Worm (Caenorhabditis elegans) whole organism, L1 larva: ENCODE measurements around the gene lap-2.

Experiments
- F16B12.6 ChIP-seq: fragments of 150-350 bp; optimal IDR thresholded peaks from 2 replicates; lab custom pipeline; 2014; ENCODE audit warnings: missing biosample characterization, missing genetic modification characterization
- aha-1 ChIP-seq: fragments of 150-350 bp; optimal IDR thresholded peaks from 2 replicates; lab custom pipeline; 2014; ENCODE audit warnings: missing biosample characterization, missing genetic modification characterization
- blmp-1 ChIP-seq: fragments of 150-350 bp; optimal IDR thresholded peaks from 2 replicates; lab custom pipeline; 2014; ENCODE audit warnings: missing biosample characterization, missing genetic modification characterization
- ceh-82 ChIP-seq, 3 experiments: fragments of 150-350 bp in 1 of 3; sonication (generic microtip) in 2 of 3; optimal IDR thresholded peaks; 2 replicates each; lab custom pipeline; 2014 to 2017; ENCODE audit warnings: missing biosample characterization in 3 of 3, missing genetic modification characterization in 3 of 3
- ces-1 ChIP-seq: fragments of 150-350 bp; optimal IDR thresholded peaks from 2 replicates; lab custom pipeline; 2014; ENCODE audit warnings: missing biosample characterization, missing genetic modification reagents, missing genetic modification characterization
- dpl-1 ChIP-seq, 3 experiments: fragments of 150-350 bp in 2 of 3; sonication (generic microtip) in 1 of 3; optimal IDR thresholded peaks; 2 replicates each; lab custom pipeline; 2014 to 2017; ENCODE audit warnings: missing biosample characterization in 3 of 3, missing genetic modification characterization in 3 of 3, missing genetic modification reagents in 3 of 3
- efl-1 ChIP-seq, 4 experiments: fragments of 150-350 bp; optimal IDR thresholded peaks in 3 of 4; peaks in 1 of 4; 1 replicate in 1 of 4; 2 replicates in 3 of 4; lab custom pipeline; 2014; ENCODE audit warnings: missing biosample characterization in 2 of 4, missing genetic modification characterization in 2 of 4, missing genetic modification reagents in 2 of 4
- egl-27 ChIP-seq, 2 experiments: fragments of 150-350 bp in 1 of 2; sonication (generic microtip); optimal IDR thresholded peaks; 3 replicates each; lab custom pipeline; 2017 to 2018; ENCODE audit warnings: missing biosample characterization in 2 of 2, missing genetic modification characterization in 2 of 2, missing genetic modification reagents in 2 of 2
- fkh-10 ChIP-seq: sonication (generic microtip); optimal IDR thresholded peaks from 2 replicates; lab custom pipeline; 2017; ENCODE audit warnings: missing biosample characterization, missing genetic modification reagents, missing genetic modification characterization
- grh-1 ChIP-seq: fragments of 200-800 bp; sonication (Bioruptor generic); IDR thresholded peaks from 2 replicates; pipeline ENCODE4 v1.3.6; 2022; ENCODE audit warnings: missing genetic modification reagents, missing genetic modification characterization, missing compliant biosample characterization
- hlh-4 ChIP-seq: sonication (generic microtip); optimal IDR thresholded peaks from 2 replicates; lab custom pipeline; 2016; ENCODE audit warnings: mild to moderate bottlenecking, missing genetic modification characterization, missing compliant biosample characterization
- lin-14 ChIP-seq: fragments of 200-800 bp; sonication (Bioruptor generic); optimal IDR thresholded peaks from 2 replicates; lab custom pipeline; 2018; ENCODE audit warnings: mild to moderate bottlenecking, missing genetic modification characterization, moderate library complexity, missing compliant biosample characterization
- lin-35 ChIP-seq, 2 experiments: fragments of 150-350 bp; optimal IDR thresholded peaks; 2 replicates each; lab custom pipeline; 2014; ENCODE audit warnings: missing biosample characterization in 2 of 2, missing genetic modification characterization in 2 of 2, missing genetic modification reagents in 2 of 2
- lir-3 ChIP-seq: sonication (generic microtip); optimal IDR thresholded peaks from 2 replicates; lab custom pipeline; 2016; ENCODE audit warnings: mild to moderate bottlenecking, missing genetic modification characterization, moderate library complexity, missing compliant biosample characterization; ENCODE audit not compliant: poor library complexity
- lsy-2 ChIP-seq, 2 experiments: fragments of 150-350 bp; optimal IDR thresholded peaks; 2 replicates each; lab custom pipeline; 2014; ENCODE audit warnings: missing biosample characterization in 2 of 2, missing genetic modification characterization in 2 of 2
- mdl-1 ChIP-seq, 2 experiments: fragments of 150-350 bp; optimal IDR thresholded peaks; 2 replicates each; lab custom pipeline; 2014 to 2017; ENCODE audit warnings: missing biosample characterization in 2 of 2, missing genetic modification characterization in 2 of 2, inconsistent platforms in 1 of 2
- mef-2 ChIP-seq: fragments of 150-350 bp; optimal IDR thresholded peaks from 2 replicates; lab custom pipeline; 2014; ENCODE audit warnings: missing biosample characterization, missing genetic modification characterization
- mep-1 ChIP-seq: fragments of 150-350 bp; optimal IDR thresholded peaks from 2 replicates; lab custom pipeline; 2014; ENCODE audit warnings: missing biosample characterization, missing genetic modification characterization
- nhr-11 ChIP-seq: fragments of 150-350 bp; optimal IDR thresholded peaks from 2 replicates; lab custom pipeline; 2014; ENCODE audit warnings: missing biosample characterization, missing genetic modification characterization
- nhr-19 ChIP-seq: fragments of 200-800 bp; sonication (Bioruptor generic); conservative IDR thresholded peaks from 2 replicates; pipeline ENCODE4 v1.3.6; 2022; ENCODE audit warnings: missing genetic modification characterization, missing compliant biosample characterization
- nhr-237 ChIP-seq: fragments of 150-350 bp; optimal IDR thresholded peaks from 2 replicates; lab custom pipeline; 2014; ENCODE audit warnings: missing biosample characterization, missing genetic modification characterization
- nhr-28 ChIP-seq: fragments of 150-350 bp; optimal IDR thresholded peaks from 2 replicates; lab custom pipeline; 2014; ENCODE audit warnings: missing biosample characterization, missing genetic modification characterization
- nhr-47 ChIP-seq: sonication (generic microtip); optimal IDR thresholded peaks from 2 replicates; lab custom pipeline; 2016; ENCODE audit warnings: mild to moderate bottlenecking, missing genetic modification characterization, moderate library complexity, missing compliant biosample characterization
- nhr-71 ChIP-seq: sonication (generic microtip); optimal IDR thresholded peaks from 2 replicates; lab custom pipeline; 2016; ENCODE audit warnings: mild to moderate bottlenecking, missing genetic modification characterization, moderate library complexity, missing compliant biosample characterization
- nhr-77 ChIP-seq: fragments of 150-350 bp; optimal IDR thresholded peaks from 2 replicates; lab custom pipeline; 2014; ENCODE audit warnings: missing biosample characterization, missing genetic modification characterization
- nhr-85 ChIP-seq: sonication (generic microtip); peaks from one replicate; lab custom pipeline; 2016; ENCODE audit warnings: missing genetic modification characterization, inconsistent platforms, missing compliant biosample characterization
- pax-3 ChIP-seq: fragments of 200-800 bp; sonication (Bioruptor generic); optimal IDR thresholded peaks from 2 replicates; lab custom pipeline; 2018; ENCODE audit warnings: mild to moderate bottlenecking, missing genetic modification characterization, moderate library complexity, missing compliant biosample characterization
- rnt-1 ChIP-seq: sonication (generic microtip); optimal IDR thresholded peaks from 2 replicates; lab custom pipeline; 2016; ENCODE audit warnings: mild to moderate bottlenecking, missing genetic modification characterization, moderate library complexity, missing compliant biosample characterization
- skn-1 ChIP-seq: fragments of 150-350 bp; optimal IDR thresholded peaks from 2 replicates; lab custom pipeline; 2014; ENCODE audit warnings: missing biosample characterization, missing genetic modification characterization
- snu-23 ChIP-seq: sonication (generic microtip); optimal IDR thresholded peaks from 2 replicates; lab custom pipeline; 2016; ENCODE audit warnings: missing genetic modification characterization, missing compliant biosample characterization
- swsn-7 ChIP-seq: sonication (generic microtip); optimal IDR thresholded peaks from 2 replicates; lab custom pipeline; 2016; ENCODE audit warnings: missing genetic modification characterization, missing compliant biosample characterization
- unc-130 ChIP-seq: fragments of 150-350 bp; optimal IDR thresholded peaks from 2 replicates; lab custom pipeline; 2017; ENCODE audit warnings: missing biosample characterization, missing genetic modification characterization, inconsistent platforms
- vab-15 ChIP-seq: sonication (generic microtip); optimal IDR thresholded peaks from 2 replicates; lab custom pipeline; 2017; ENCODE audit warnings: missing genotype, mild to moderate bottlenecking, missing genetic modification characterization, missing compliant biosample characterization
- xbp-1 ChIP-seq: sonication (generic microtip); optimal IDR thresholded peaks from 2 replicates; lab custom pipeline; 2016; ENCODE audit warnings: missing genetic modification characterization, missing compliant biosample characterization
- zip-4 ChIP-seq: fragments of 200-800 bp; sonication (Bioruptor generic); optimal IDR thresholded peaks from 2 replicates; lab custom pipeline; 2018; ENCODE audit warnings: mild to moderate bottlenecking, missing genetic modification characterization, moderate library complexity, missing compliant biosample characterization
- ztf-11 ChIP-seq, 2 experiments: sonication (generic microtip); optimal IDR thresholded peaks; 2 replicates each; lab custom pipeline; 2016 to 2017; ENCODE audit warnings: missing genetic modification characterization in 2 of 2, missing biosample characterization in 1 of 2, missing compliant biosample characterization in 1 of 2

The lap-2 gene

DNA sequence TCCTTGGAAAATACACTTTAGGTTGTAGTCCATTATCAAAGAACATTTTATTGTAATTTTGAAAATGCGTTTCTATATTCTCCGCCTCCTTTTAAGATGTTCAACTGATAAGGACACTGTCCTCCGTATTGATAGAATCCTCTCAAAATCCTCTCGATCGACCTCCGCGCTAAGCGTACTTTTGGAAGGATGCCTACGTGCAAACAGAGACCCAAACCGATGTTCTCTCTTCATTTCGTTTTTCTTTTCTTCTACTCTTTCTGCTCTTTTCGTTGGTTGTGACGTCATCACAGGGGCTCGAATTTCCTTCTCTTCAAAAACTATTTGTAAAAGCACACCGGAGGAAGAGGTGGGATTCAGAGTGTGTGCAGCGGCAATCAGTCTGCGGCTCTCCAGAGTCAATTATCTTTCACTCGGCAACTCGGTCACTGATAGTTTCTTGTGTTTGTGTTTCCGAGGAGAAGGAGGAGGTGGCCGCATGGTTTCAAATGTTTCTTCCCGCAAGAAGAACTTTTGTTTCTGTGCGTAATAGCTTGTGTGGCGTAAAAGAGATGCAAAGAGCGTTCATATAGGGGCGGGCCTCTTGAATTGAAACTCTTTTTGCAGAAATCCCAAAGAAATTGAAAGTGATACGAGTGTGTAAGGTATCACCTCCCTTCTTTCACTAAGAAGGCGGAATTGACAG, 39.1 kb downstream of the lap-2 start, which contains the start of gene C34B4.2 (continued):
- peak; percentile 68 for TF ChIP-seq mep-1
- peak; percentile 81 to 84 for TF ChIP-seq egl-27 (tag; optimal IDR thresholded peaks at IDR 0.05; lab: Kevin White, UChicago)
- TF ChIP-seq xbp-1 (tag; lab: Kevin White, UChicago), result peak; percentile 37
- no peak for TF ChIP-seq lir-3
- peak; percentile 33 to 34 for TF ChIP-seq lin-35 (GFP tag; optimal IDR thresholded peaks at IDR 0.05; lab: Kevin White, UChicago)
- TF ChIP-seq mdl-1 (tag; optimal IDR thresholded peaks at IDR 0.05; lab: Kevin White, UChicago), result peak in 1 of 2 experiments; percentile 79
- peak; percentile 11 for TF ChIP-seq skn-1 (tag; lab: Kevin White, UChicago)
- TF ChIP-seq nhr-47 (tag; lab: Kevin White, UChicago), result peak; percentile 57
- TF ChIP-seq nhr-28, result no peak
- TF ChIP-seq F16B12.6 (tag; lab: Kevin White, UChicago), result no peak
- peak; percentile 92 for TF ChIP-seq aha-1 (tag; lab: Kevin White, UChicago)
- peak in 2 of 3 experiments; percentile 7 to 45 for TF ChIP-seq dpl-1 (GFP tag; optimal IDR thresholded peaks at IDR 0.05; lab: Kevin White, UChicago)
- TF ChIP-seq nhr-19 (GFP tag; lab: Robert Waterston, UW), result peak; percentile 92
- TF ChIP-seq nhr-77 (tag; lab: Kevin White, UChicago), result peak; percentile 88
- peak; percentile 84 for TF ChIP-seq pax-3 (tag; lab: Kevin White, UChicago)
- peak; percentile 66 for TF ChIP-seq nhr-85 (tag; lab: Kevin White, UChicago)
- TF ChIP-seq nhr-11 (tag; lab: Kevin White, UChicago), result peak; percentile 25
- TF ChIP-seq unc-130 (tag; lab: Kevin White, UChicago), result peak; percentile 39
- no peak for TF ChIP-seq grh-1 (GFP tag; lab: Robert Waterston, UW)
- TF ChIP-seq hlh-4, result no peak
- TF ChIP-seq swsn-7, result peak; percentile 64
- peak; percentile 24 to 68 for TF ChIP-seq lsy-2 (tag; optimal IDR thresholded peaks at IDR 0.05; lab: Kevin White, UChicago)
- TF ChIP-seq snu-23 (GFP tag; lab: Kevin White, UChicago), result peak; percentile 68
- TF ChIP-seq vab-15, result no peak
- TF ChIP-seq mef-2 (tag; lab: Kevin White, UChicago), result peak; percentile 22
- peak; percentile 90 for TF ChIP-seq lin-14 (GFP tag; lab: Kevin White, UChicago)
- peak; percentile 40 for TF ChIP-seq zip-4
- peak; percentile 27 for TF ChIP-seq fkh-10 (GFP tag; lab: Kevin White, UChicago)

DNA sequence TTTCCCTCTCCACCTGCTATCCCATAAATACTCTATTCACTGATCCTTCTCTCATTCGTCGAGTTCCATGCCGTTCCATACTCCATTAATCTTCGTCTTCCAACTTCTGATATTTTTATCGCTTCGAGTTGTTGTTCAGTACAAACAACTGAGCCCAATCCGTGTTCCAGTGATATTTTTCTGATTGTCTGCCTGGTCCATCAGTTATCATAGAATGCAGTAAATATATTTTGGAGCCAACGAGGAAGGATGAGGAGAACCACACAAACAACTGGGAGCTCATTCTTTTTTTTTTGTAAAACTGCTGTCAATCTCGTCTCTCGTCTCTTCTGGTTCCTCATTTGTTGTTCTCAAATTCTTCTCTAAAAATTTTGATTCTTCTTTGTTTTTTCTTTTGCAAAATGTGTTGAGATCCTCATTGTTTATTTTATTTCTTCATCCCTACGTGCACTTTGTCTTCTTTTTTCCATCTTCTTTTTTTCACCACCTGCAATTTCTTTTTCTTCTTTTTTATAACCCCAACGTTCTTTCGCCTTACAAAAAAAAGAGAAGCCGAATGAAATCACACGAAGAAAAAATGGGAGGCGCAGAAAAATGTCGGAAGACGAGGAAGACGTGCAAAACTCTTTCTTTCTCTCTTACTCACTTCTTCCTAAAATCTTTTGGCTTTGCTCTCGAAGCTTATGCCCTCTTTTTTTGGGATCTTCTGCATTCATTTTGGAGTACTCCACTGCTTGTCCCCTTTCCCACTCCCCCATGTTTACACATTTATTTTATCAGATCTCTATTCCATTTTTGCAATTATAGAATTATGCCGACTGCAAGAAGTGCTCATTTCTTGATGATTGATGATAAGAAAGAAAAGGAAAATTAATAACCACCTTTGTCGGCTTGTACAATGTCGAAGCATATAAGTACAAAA, 40.5 kb downstream of the lap-2 start:
- no peak for TF ChIP-seq efl-1 (optimal IDR thresholded peaks at IDR 0.05; lab: Kevin White, UChicago)
- peak in 1 of 2 experiments; percentile 52 for TF ChIP-seq efl-1 (GFP tag; optimal IDR thresholded peaks at IDR 0.05 in 1 of 2; lab: Kevin White, UChicago)
- peak; percentile 12 for TF ChIP-seq nhr-71 (tag; lab: Kevin White, UChicago)
- no peak for TF ChIP-seq ztf-11 (tag; optimal IDR thresholded peaks at IDR 0.05; lab: Kevin White, UChicago)
- TF ChIP-seq ceh-82 (tag; optimal IDR thresholded peaks at IDR 0.05; lab: Kevin White, UChicago), result peak in 1 of 3 experiments; percentile 32
- TF ChIP-seq blmp-1 (tag; lab: Kevin White, UChicago), result no peak
- no peak for TF ChIP-seq hlh-4
- peak; percentile 9 for TF ChIP-seq pax-3 (tag; lab: Kevin White, UChicago)
- TF ChIP-seq ces-1 (GFP tag; lab: Kevin White, UChicago), result no peak
- no peak for TF ChIP-seq fkh-10 (GFP tag; lab: Kevin White, UChicago)
- TF ChIP-seq rnt-1, result peak; percentile 8
- peak; percentile 69 for TF ChIP-seq lin-14 (GFP tag; lab: Kevin White, UChicago)
- no peak for TF ChIP-seq nhr-237 (tag; lab: Kevin White, UChicago)
- peak in 1 of 2 experiments; percentile 33 for TF ChIP-seq lsy-2 (tag; optimal IDR thresholded peaks at IDR 0.05; lab: Kevin White, UChicago)
